Fruit fly (Drosophila melanogaster) whole organism, prepupa: ENCODE results near the gene Cp7Fa.

Experiments used
- Blimp-1 ChIP-seq: fragments of 200-800 bp; sonication (Bioruptor generic); optimal IDR thresholded peaks from 3 replicates; lab custom pipeline; 2017; ENCODE audit warnings: missing biosample characterization, missing genetic modification characterization, mild to moderate bottlenecking, moderate library complexity, missing genetic modification reagents
- CG10631 ChIP-seq: fragments of 200-800 bp; sonication (Bioruptor generic); optimal IDR thresholded peaks from 2 replicates; lab custom pipeline; 2016; ENCODE audit warnings: missing biosample characterization, missing genetic modification characterization
- CG10669 ChIP-seq: fragments of 200-800 bp; sonication (Bioruptor generic); optimal IDR thresholded peaks from 3 replicates; lab custom pipeline; 2018; ENCODE audit warnings: missing biosample characterization, mild to moderate bottlenecking, missing genetic modification characterization, moderate library complexity
- CG11294 ChIP-seq: fragments of 200-800 bp; sonication (Bioruptor generic); IDR thresholded peaks from 2 replicates; pipeline ENCODE4 v1.3.6; 2022; ENCODE audit warnings: missing biosample characterization, missing genetic modification characterization
- CG11762 ChIP-seq: fragments of 200-800 bp; sonication (Bioruptor generic); optimal IDR thresholded peaks from 3 replicates; lab custom pipeline; 2016; ENCODE audit warnings: missing biosample characterization, missing genetic modification characterization; ENCODE audit not compliant: insufficient read depth
- CG11902 ChIP-seq: fragments of 200-800 bp; sonication (Bioruptor generic); optimal IDR thresholded peaks from 3 replicates; lab custom pipeline; 2016; ENCODE audit warnings: missing biosample characterization, missing genetic modification characterization
- CG15336 ChIP-seq: fragments of 200-800 bp; sonication (Bioruptor generic); IDR thresholded peaks from 2 replicates; pipeline ENCODE4 v1.3.6; 2022; ENCODE audit warnings: missing biosample characterization, missing genetic modification characterization
- CG1621 ChIP-seq: fragments of 200-800 bp; sonication (Bioruptor generic); optimal IDR thresholded peaks from 3 replicates; lab custom pipeline; 2018; ENCODE audit warnings: missing biosample characterization, mild to moderate bottlenecking, missing genetic modification characterization
- CG16779 ChIP-seq: fragments of 200-800 bp; sonication (Bioruptor generic); optimal IDR thresholded peaks from 3 replicates; lab custom pipeline; 2017; ENCODE audit warnings: missing biosample characterization, mild to moderate bottlenecking, missing genetic modification characterization
- CG3032 ChIP-seq: fragments of 200-800 bp; optimal IDR thresholded peaks from 2 replicates; lab custom pipeline; 2019; ENCODE audit warnings: missing biosample characterization, mild to moderate bottlenecking, missing genetic modification characterization, moderate library complexity
- CG31627 ChIP-seq: fragments of 200-800 bp; sonication (Bioruptor generic); optimal IDR thresholded peaks from 3 replicates; lab custom pipeline; 2016; ENCODE audit warnings: missing biosample characterization, missing genetic modification characterization
- CG32006 ChIP-seq: fragments of 200-800 bp; sonication (Bioruptor generic); optimal IDR thresholded peaks from 3 replicates; lab custom pipeline; 2017; ENCODE audit warnings: missing biosample characterization, mild to moderate bottlenecking, missing genetic modification characterization
- CG34406 ChIP-seq: fragments of 200-800 bp; sonication (Bioruptor generic); optimal IDR thresholded peaks from 3 replicates; lab custom pipeline; 2016; ENCODE audit warnings: missing biosample characterization, missing genetic modification characterization
- CG3919 ChIP-seq: fragments of 200-800 bp; sonication (Bioruptor generic); optimal IDR thresholded peaks from 3 replicates; lab custom pipeline; 2016; ENCODE audit warnings: missing biosample characterization, missing genetic modification characterization
- CG6163 ChIP-seq: fragments of 200-800 bp; sonication (Bioruptor generic); IDR thresholded peaks from 3 replicates; pipeline ENCODE4 v1.3.6; 2022; ENCODE audit warnings: missing biosample characterization, missing genetic modification characterization
- CG6276 ChIP-seq: fragments of 200-800 bp; sonication (Bioruptor generic); optimal IDR thresholded peaks from 2 replicates; lab custom pipeline; 2017; ENCODE audit warnings: missing biosample characterization, mild to moderate bottlenecking, missing genetic modification characterization
- CG6792 ChIP-seq: fragments of 200-800 bp; sonication (Bioruptor generic); optimal IDR thresholded peaks from 3 replicates; lab custom pipeline; 2016; ENCODE audit warnings: missing biosample characterization, missing genetic modification characterization
- CG6808 ChIP-seq: fragments of 200-800 bp; sonication (Bioruptor generic); optimal IDR thresholded peaks from 3 replicates; lab custom pipeline; 2017; ENCODE audit warnings: missing biosample characterization, missing genetic modification characterization, mild to moderate bottlenecking, moderate library complexity, missing genetic modification reagents
- CG6854 ChIP-seq: fragments of 200-800 bp; sonication (Bioruptor generic); optimal IDR thresholded peaks from 2 replicates; lab custom pipeline; 2017; ENCODE audit warnings: missing biosample characterization, mild to moderate bottlenecking, missing genetic modification characterization
- CG9139 ChIP-seq: fragments of 200-800 bp; sonication (Bioruptor generic); optimal IDR thresholded peaks from 3 replicates; lab custom pipeline; 2017; ENCODE audit warnings: missing biosample characterization, mild to moderate bottlenecking, missing genetic modification characterization
- Eip78C ChIP-seq: fragments of 200-800 bp; sonication (Bioruptor generic); peaks from one replicate; lab custom pipeline; 2016; ENCODE audit warnings: missing biosample characterization, missing genetic modification characterization
- Ets96B ChIP-seq: fragments of 200-800 bp; optimal IDR thresholded peaks from 2 replicates; lab custom pipeline; 2019; ENCODE audit warnings: missing biosample characterization, mild to moderate bottlenecking, missing genetic modification characterization, moderate library complexity
- Gug ChIP-seq: fragments of 200-800 bp; sonication (Bioruptor generic); IDR thresholded peaks from 2 replicates; pipeline ENCODE4 v1.3.6; 2022; ENCODE audit warnings: missing biosample characterization, missing genetic modification characterization
- Hr39 ChIP-seq: fragments of 200-800 bp; sonication (Bioruptor generic); optimal IDR thresholded peaks from 2 replicates; lab custom pipeline; 2016; ENCODE audit warnings: missing biosample characterization, missing genetic modification characterization
- Hr4 ChIP-seq: fragments of 200-800 bp; sonication (Bioruptor generic); optimal IDR thresholded peaks from 3 replicates; lab custom pipeline; 2016; ENCODE audit warnings: missing biosample characterization, missing genetic modification characterization
- Lpt ChIP-seq: fragments of 200-800 bp; sonication (Bioruptor generic); optimal IDR thresholded peaks from 3 replicates; lab custom pipeline; 2016; ENCODE audit warnings: missing biosample characterization, missing genetic modification characterization
- Met ChIP-seq: fragments of 200-800 bp; sonication (Bioruptor generic); optimal IDR thresholded peaks from 3 replicates; lab custom pipeline; 2016; ENCODE audit warnings: missing biosample characterization, missing genetic modification characterization
- OdsH ChIP-seq: fragments of 200-800 bp; sonication (Bioruptor generic); optimal IDR thresholded peaks from 3 replicates; lab custom pipeline; 2016; ENCODE audit warnings: missing biosample characterization, missing genetic modification characterization
- Smox ChIP-seq: fragments of 200-800 bp; sonication (Bioruptor generic); optimal IDR thresholded peaks from 3 replicates; lab custom pipeline; 2016; ENCODE audit warnings: missing biosample characterization, missing genetic modification characterization
- Sox102F ChIP-seq: fragments of 200-800 bp; sonication (Bioruptor generic); optimal IDR thresholded peaks from 2 replicates; lab custom pipeline; 2016; ENCODE audit warnings: missing biosample characterization, mild to moderate bottlenecking, missing genetic modification characterization
- Sox14 ChIP-seq: fragments of 200-800 bp; sonication (Bioruptor generic); optimal IDR thresholded peaks from 3 replicates; lab custom pipeline; 2016; ENCODE audit warnings: missing biosample characterization, missing genetic modification characterization
- Sox15 ChIP-seq: fragments of 200-800 bp; sonication (Bioruptor generic); optimal IDR thresholded peaks from 3 replicates; lab custom pipeline; 2016; ENCODE audit warnings: missing biosample characterization, missing genetic modification characterization
- achi ChIP-seq: fragments of 200-800 bp; sonication (Bioruptor generic); optimal IDR thresholded peaks from 3 replicates; lab custom pipeline; 2016; ENCODE audit warnings: missing biosample characterization, missing genetic modification characterization
- cyc ChIP-seq: fragments of 200-800 bp; sonication (Bioruptor generic); optimal IDR thresholded peaks from 3 replicates; lab custom pipeline; 2016; ENCODE audit warnings: missing biosample characterization, missing genetic modification characterization
- dac ChIP-seq: fragments of 200-800 bp; sonication (Bioruptor generic); optimal IDR thresholded peaks from 2 replicates; lab custom pipeline; 2017; ENCODE audit warnings: missing biosample characterization, mild to moderate bottlenecking, missing genetic modification characterization
- dsx ChIP-seq: fragments of 200-800 bp; optimal IDR thresholded peaks from 3 replicates; lab custom pipeline; 2019; ENCODE audit warnings: missing biosample characterization, mild to moderate bottlenecking, missing genetic modification characterization, moderate library complexity; ENCODE audit not compliant: poor library complexity, severe bottlenecking
- eg ChIP-seq: fragments of 200-800 bp; sonication (Bioruptor generic); IDR thresholded peaks from 3 replicates; pipeline ENCODE4 v1.3.6; 2022; ENCODE audit warnings: missing biosample characterization, missing genetic modification characterization
- esn ChIP-seq: fragments of 200-800 bp; sonication (Bioruptor generic); optimal IDR thresholded peaks from 2 replicates; lab custom pipeline; 2016; ENCODE audit warnings: missing biosample characterization, mild to moderate bottlenecking, missing genetic modification characterization, moderate library complexity
- fd59A ChIP-seq: fragments of 200-800 bp; sonication (Bioruptor generic); optimal IDR thresholded peaks from 2 replicates; lab custom pipeline; 2017; ENCODE audit warnings: missing biosample characterization, mild to moderate bottlenecking, missing genetic modification characterization, missing genetic modification reagents
- fkh ChIP-seq: fragments of 200-800 bp; sonication (Bioruptor generic); optimal IDR thresholded peaks from 3 replicates; lab custom pipeline; 2017; ENCODE audit warnings: missing biosample characterization, mild to moderate bottlenecking, missing genetic modification characterization, moderate library complexity
- lz ChIP-seq: fragments of 200-800 bp; sonication (Bioruptor generic); optimal IDR thresholded peaks from 3 replicates; lab custom pipeline; 2016; ENCODE audit warnings: missing biosample characterization, missing genetic modification characterization
- net ChIP-seq: fragments of 200-800 bp; sonication (Bioruptor generic); optimal IDR thresholded peaks from 3 replicates; lab custom pipeline; 2016; ENCODE audit warnings: missing biosample characterization, missing genetic modification characterization
- pdm3 ChIP-seq: fragments of 200-800 bp; sonication (Bioruptor generic); optimal IDR thresholded peaks from 3 replicates; lab custom pipeline; 2016; ENCODE audit warnings: missing biosample characterization, missing genetic modification characterization
- salr ChIP-seq, 2 experiments: fragments of 200-800 bp; sonication (Bioruptor generic); optimal IDR thresholded peaks; 3 replicates each; lab custom pipeline; 2016 to 2018; ENCODE audit warnings: missing biosample characterization in 2 of 2, missing genetic modification characterization in 2 of 2, mild to moderate bottlenecking in 1 of 2
- ss ChIP-seq, 2 experiments: fragments of 200-800 bp; sonication (Bioruptor generic); optimal IDR thresholded peaks; 2 replicates in 1 of 2; 3 replicates in 1 of 2; lab custom pipeline; 2017 to 2018; ENCODE audit warnings: mild to moderate bottlenecking in 2 of 2, missing biosample characterization in 2 of 2, missing genetic modification characterization in 2 of 2, moderate library complexity in 1 of 2
- topi ChIP-seq: fragments of 200-800 bp; sonication (Bioruptor generic); optimal IDR thresholded peaks from 3 replicates; lab custom pipeline; 2016; ENCODE audit warnings: missing biosample characterization, missing genetic modification characterization
- vri ChIP-seq: fragments of 200-800 bp; sonication (Bioruptor generic); optimal IDR thresholded peaks from 3 replicates; lab custom pipeline; 2016; ENCODE audit warnings: missing biosample characterization, mild to moderate bottlenecking, missing genetic modification characterization

Cp7Fa gene

DNA sequence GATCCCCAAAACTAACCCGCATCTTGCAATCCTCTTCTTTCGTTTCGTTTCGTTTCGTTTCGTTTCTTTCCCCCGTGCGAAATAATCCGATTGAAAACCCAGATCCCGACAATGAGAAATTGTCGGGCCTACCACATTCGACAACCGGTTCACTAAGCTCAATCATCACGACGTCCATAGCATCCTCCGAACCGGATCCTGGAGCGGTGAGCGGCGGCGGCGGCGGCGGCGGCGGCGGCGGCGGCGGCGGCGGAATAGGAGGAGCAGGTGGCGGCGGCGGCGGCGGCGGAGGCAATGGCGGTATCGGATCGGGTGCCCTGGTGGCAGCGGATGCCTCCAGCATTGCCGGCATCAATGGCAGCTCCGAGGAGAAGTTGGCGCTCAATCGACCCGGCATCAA is 41.6 kb downstream of the Cp7Fa start:
- no peak for TF ChIP-seq CG11762 (GFP tag; lab: Kevin White, UChicago)
- no peak for TF ChIP-seq CG9139 (GFP tag; lab: Kevin White, UChicago)
- no peak for TF ChIP-seq CG6854 (GFP tag; lab: Kevin White, UChicago)

- TF ChIP-seq Hr39 (GFP tag; lab: Kevin White, UChicago) (no peak), Sox14 (GFP tag; lab: Kevin White, UChicago) (no peak), dac (GFP tag; lab: Kevin White, UChicago) (no peak), lz (no peak), CG32006 (GFP tag; lab: Kevin White, UChicago) (peak; percentile 3), Sox15 (GFP tag; lab: Kevin White, UChicago) (no peak), dsx (GFP tag; lab: Kevin White, UChicago) (no peak), CG11294 (GFP tag; lab: Robert Waterston, UW) (no peak), eg (GFP tag; lab: Robert Waterston, UW) (0 out of 3 replicates have a peak, but pooled peaks have one; percentile 47), CG15336 (0 out of 2 replicates have a peak, but pooled peaks have one; percentile 11), ss (GFP tag; optimal IDR thresholded peaks at IDR 0.05; lab: Kevin White, UChicago) (peak in 1 of 2 experiments; percentile 7), Lpt (GFP tag; lab: Kevin White, UChicago) (no peak), Met (GFP tag; lab: Kevin White, UChicago) (peak; percentile 16), topi (GFP tag; lab: Kevin White, UChicago) (no peak), CG6808 (peak; percentile 100), Eip78C (peak; percentile 78), cyc (GFP tag; lab: Kevin White, UChicago) (no peak), vri (peak; percentile 13), CG11902 (GFP tag; lab: Kevin White, UChicago) (no peak), salr (GFP tag; optimal IDR thresholded peaks at IDR 0.05; lab: Kevin White, UChicago) (no peak), CG34406 (GFP tag; lab: Kevin White, UChicago) (no peak), pdm3 (GFP tag; lab: Kevin White, UChicago) (no peak), esn (GFP tag; lab: Kevin White, UChicago) (peak; percentile 15), CG31627 (GFP tag; lab: Kevin White, UChicago) (no peak), CG11762 (GFP tag; lab: Kevin White, UChicago) (no peak), CG6276 (GFP tag; lab: Kevin White, UChicago) (no peak), CG10631 (GFP tag; lab: Kevin White, UChicago) (no peak), OdsH (peak; percentile 10), Ets96B (tag; lab: Kevin White, UChicago) (no peak), Blimp-1 (no peak), CG9139 (GFP tag; lab: Kevin White, UChicago) (peak; percentile 6), CG16779 (tag; lab: Kevin White, UChicago) (no peak), CG1621 (tag; lab: Kevin White, UChicago) (peak; percentile 36), fd59A (no peak), CG3919 (GFP tag; lab: Kevin White, UChicago) (no peak), Sox102F (no peak), CG6854 (GFP tag; lab: Kevin White, UChicago) (peak; percentile 22), net (no peak), CG3032 (tag; lab: Kevin White, UChicago) (no peak), CG10669 (no peak), Smox (GFP tag; lab: Kevin White, UChicago) (no peak), Gug (GFP tag; lab: Robert Waterston, UW) (no peak), achi (GFP tag; lab: Kevin White, UChicago) (no peak), Hr4 (GFP tag; lab: Kevin White, UChicago) (no peak), CG6163 (GFP tag; lab: Robert Waterston, UW) (no peak), fkh (GFP tag; lab: Kevin White, UChicago) (peak; percentile 36), CG6792 (no peak)
Observed at dm6 chrX:8517121-8518024, 46.7 kb downstream of the Cp7Fa start, which contains the start of gene Nrg. Gene Nrg, plus strand, starts transcription at chrX:8517373.
